Fruit fly (Drosophila melanogaster): ENCODE measurements around the gene CG9147.

Gene CG9147

DNA sequence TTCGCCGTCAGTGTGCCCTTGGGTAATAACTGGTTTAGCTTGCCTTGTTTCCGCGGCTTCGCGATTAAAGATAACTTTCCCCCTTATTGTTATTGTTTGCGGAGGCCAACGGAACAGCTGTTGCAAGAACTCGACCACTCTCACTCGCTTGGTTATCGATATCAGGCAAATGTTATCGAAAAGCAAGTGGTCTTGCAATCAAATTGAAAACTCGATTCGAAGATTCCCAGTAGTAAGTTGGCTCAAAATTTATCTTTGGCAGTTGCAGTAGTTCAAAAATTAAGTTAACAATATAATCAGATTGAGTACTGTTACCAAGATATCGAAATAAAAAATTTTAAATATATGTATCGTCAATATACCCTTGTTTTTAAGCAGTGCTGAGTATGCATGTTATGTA, at the start of gene CG9147, which contains the start of gene Fbw5:
Gene CG9147 (plus strand): TSS at position 175 of the 400 bp plus-strand sequence.
Gene Fbw5 (minus strand): TSS at position 131 of the 400 bp plus-strand sequence.
- TF ChIP-seq pad (GFP tag; optimal IDR thresholded peaks at IDR 0.05), result peak; percentile 88
- TF ChIP-seq CG7101 (tag; optimal IDR thresholded peaks at IDR 0.05), result peak; percentile 99
- TF ChIP-seq CG5204 (GFP tag; optimal IDR thresholded peaks at IDR 0.05), result no peak
- TF ChIP-seq CG12768 (GFP tag; optimal IDR thresholded peaks at IDR 0.05), result peak; percentile 97
- TF ChIP-seq cnc (optimal IDR thresholded peaks at IDR 0.05), result no peak
- TF ChIP-seq CG11617 (GFP tag; optimal IDR thresholded peaks at IDR 0.05), result peak; percentile 93
- TF ChIP-seq toe (GFP tag; optimal IDR thresholded peaks at IDR 0.05), result peak; percentile 54
- peak; percentile 99 for TF ChIP-seq bab1 (GFP tag; optimal IDR thresholded peaks at IDR 0.05)
- peak; percentile 95 for TF ChIP-seq Crg-1 (GFP tag; optimal IDR thresholded peaks at IDR 0.05)
- peak; percentile 67 for TF ChIP-seq Clk (GFP tag; optimal IDR thresholded peaks at IDR 0.05)
- TF ChIP-seq CG14711 (tag; optimal IDR thresholded peaks at IDR 0.05), result peak; percentile 98
- TF ChIP-seq Hr96 (GFP tag; optimal IDR thresholded peaks at IDR 0.05), result peak; percentile 87
- peak; percentile 71 for TF ChIP-seq CG1620 (GFP tag; optimal IDR thresholded peaks at IDR 0.05)
- peak; percentile 99 for TF ChIP-seq CG33017 (tag; optimal IDR thresholded peaks at IDR 0.05)
- TF ChIP-seq Mnt (GFP tag; optimal IDR thresholded peaks at IDR 0.05), result peak; percentile 78
- TF ChIP-seq ovo (GFP tag; optimal IDR thresholded peaks at IDR 0.05), result no peak
- TF ChIP-seq kay (GFP tag; ENCODE audit: borderline replicate concordance), result no peak
- TF ChIP-seq CG7045 (GFP tag; optimal IDR thresholded peaks at IDR 0.05), result peak; percentile 89
- peak; percentile 85 for TF ChIP-seq cic (GFP tag; optimal IDR thresholded peaks at IDR 0.05)
- peak; percentile 88 for TF ChIP-seq tj (GFP tag; optimal IDR thresholded peaks at IDR 0.05)

DNA sequence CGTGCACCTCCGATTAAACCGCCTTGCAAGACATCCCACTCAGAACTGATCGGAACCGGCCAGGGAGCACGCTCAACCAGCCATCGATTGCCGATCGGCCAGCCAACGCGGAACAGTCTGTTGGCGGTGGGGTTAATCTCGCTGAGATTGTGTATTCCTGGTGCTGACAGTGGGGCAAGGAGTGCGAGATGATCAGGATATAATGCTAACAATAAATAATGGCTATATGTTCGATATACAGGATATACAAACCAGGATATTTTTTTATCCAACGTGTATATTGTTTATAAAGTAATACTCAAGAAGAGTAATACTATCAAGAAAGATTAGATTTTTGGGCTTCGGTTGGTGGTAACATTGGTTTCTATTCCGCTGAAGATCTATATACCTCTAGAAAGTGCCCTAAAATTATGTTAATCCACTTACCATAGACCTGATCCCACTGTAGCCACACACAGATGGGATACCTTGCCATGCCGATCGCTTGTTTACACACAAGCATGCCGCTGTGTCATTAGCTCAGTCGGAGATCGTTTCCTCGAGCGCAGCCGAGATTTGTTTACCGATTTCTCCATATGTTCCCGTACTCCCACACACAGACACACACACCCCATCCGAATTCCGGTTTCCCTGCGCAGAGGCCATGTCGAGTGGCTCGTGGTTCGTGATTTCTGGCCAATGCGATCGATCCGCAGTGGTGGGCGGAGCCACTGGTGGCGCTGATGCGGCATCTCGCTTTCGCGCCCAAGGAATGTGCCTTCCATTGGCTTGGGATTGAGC, 46.3 kb upstream of the CG9147 start, which contains the start of gene H2.0:
Gene H2.0 (minus strand): TSS at position 51 of the 780 bp plus-strand sequence.
- TF ChIP-seq bab1 (GFP tag; optimal IDR thresholded peaks at IDR 0.05) (no peak), CG11617 (GFP tag; optimal IDR thresholded peaks at IDR 0.05) (no peak), CG33017 (tag; optimal IDR thresholded peaks at IDR 0.05) (no peak), Clk (GFP tag; optimal IDR thresholded peaks at IDR 0.05) (no peak), tj (GFP tag; optimal IDR thresholded peaks at IDR 0.05) (no peak), CG1620 (GFP tag; optimal IDR thresholded peaks at IDR 0.05) (no peak), cnc (optimal IDR thresholded peaks at IDR 0.05) (no peak), CG7045 (GFP tag; optimal IDR thresholded peaks at IDR 0.05) (no peak), CG5204 (GFP tag; optimal IDR thresholded peaks at IDR 0.05) (no peak), Crg-1 (GFP tag; optimal IDR thresholded peaks at IDR 0.05) (no peak), Hr96 (GFP tag; optimal IDR thresholded peaks at IDR 0.05) (no peak), CG7101 (tag; optimal IDR thresholded peaks at IDR 0.05) (no peak), toe (GFP tag; optimal IDR thresholded peaks at IDR 0.05) (no peak)

DNA sequence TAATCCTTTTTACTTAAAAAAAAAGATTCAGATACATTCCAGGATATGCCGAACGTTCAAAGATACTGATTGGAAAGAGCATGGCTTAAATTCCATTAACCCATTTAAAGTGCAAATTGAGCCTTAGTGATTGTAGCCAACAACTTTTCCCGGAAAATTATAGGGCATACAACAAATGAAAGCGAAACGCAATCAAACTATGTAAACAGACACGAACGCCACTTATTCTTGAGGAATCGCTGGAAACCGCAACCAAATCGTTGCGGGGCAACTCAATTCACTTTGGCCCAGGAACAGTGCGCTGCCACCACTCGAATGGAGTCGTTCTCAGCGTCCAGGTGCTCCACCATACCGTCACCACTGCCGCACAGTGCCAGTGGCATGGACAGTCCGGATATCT, 45.3 kb upstream of the CG9147 start, which contains the start of gene CG13996:
Gene CG13996 (plus strand): TSS at position 301 of the 400 bp plus-strand sequence.
- no peak for TF ChIP-seq Mnt (GFP tag; optimal IDR thresholded peaks at IDR 0.05)
- no peak for TF ChIP-seq Hr96 (GFP tag; optimal IDR thresholded peaks at IDR 0.05)
- TF ChIP-seq CG1620 (GFP tag; optimal IDR thresholded peaks at IDR 0.05), result no peak
- no peak for TF ChIP-seq Clk (GFP tag; optimal IDR thresholded peaks at IDR 0.05)
- TF ChIP-seq CG5204 (GFP tag; optimal IDR thresholded peaks at IDR 0.05), result no peak

DNA sequence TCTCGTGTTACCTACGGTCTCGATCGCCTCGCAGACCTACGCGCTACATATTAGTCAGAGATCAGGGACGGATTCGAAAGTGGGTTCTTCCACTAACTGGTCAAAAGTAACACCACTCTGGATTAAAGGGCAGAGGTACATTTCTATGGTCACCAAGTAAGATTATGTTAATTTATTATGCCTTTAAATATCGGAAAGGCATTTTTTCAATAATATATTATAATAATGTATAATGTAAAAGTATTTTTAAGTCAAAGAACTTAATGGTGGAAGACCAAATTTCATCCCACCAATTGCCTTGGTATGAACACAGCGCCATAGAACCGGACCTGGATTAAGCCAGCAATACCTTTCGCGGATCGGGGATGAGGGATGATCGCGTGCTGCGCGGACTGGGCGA, 43.0 kb upstream of the CG9147 start:
- no peak for TF ChIP-seq bab1 (GFP tag; optimal IDR thresholded peaks at IDR 0.05)
- no peak for TF ChIP-seq CG7045 (GFP tag; optimal IDR thresholded peaks at IDR 0.05)
- TF ChIP-seq cnc (optimal IDR thresholded peaks at IDR 0.05), result no peak
- TF ChIP-seq cic (GFP tag; optimal IDR thresholded peaks at IDR 0.05), result no peak
- no peak for TF ChIP-seq ovo (GFP tag; optimal IDR thresholded peaks at IDR 0.05)
- TF ChIP-seq toe (GFP tag; optimal IDR thresholded peaks at IDR 0.05), result no peak
- no peak for TF ChIP-seq CG7101 (tag; optimal IDR thresholded peaks at IDR 0.05)
- TF ChIP-seq tj (GFP tag; optimal IDR thresholded peaks at IDR 0.05), result no peak
- TF ChIP-seq CG11617 (GFP tag; optimal IDR thresholded peaks at IDR 0.05), result no peak
- TF ChIP-seq CG12768 (GFP tag; optimal IDR thresholded peaks at IDR 0.05), result no peak
- no peak for TF ChIP-seq kay (GFP tag; ENCODE audit: borderline replicate concordance)
- no peak for TF ChIP-seq CG14711 (tag; optimal IDR thresholded peaks at IDR 0.05)
- no peak for TF ChIP-seq CG33017 (tag; optimal IDR thresholded peaks at IDR 0.05)

DNA sequence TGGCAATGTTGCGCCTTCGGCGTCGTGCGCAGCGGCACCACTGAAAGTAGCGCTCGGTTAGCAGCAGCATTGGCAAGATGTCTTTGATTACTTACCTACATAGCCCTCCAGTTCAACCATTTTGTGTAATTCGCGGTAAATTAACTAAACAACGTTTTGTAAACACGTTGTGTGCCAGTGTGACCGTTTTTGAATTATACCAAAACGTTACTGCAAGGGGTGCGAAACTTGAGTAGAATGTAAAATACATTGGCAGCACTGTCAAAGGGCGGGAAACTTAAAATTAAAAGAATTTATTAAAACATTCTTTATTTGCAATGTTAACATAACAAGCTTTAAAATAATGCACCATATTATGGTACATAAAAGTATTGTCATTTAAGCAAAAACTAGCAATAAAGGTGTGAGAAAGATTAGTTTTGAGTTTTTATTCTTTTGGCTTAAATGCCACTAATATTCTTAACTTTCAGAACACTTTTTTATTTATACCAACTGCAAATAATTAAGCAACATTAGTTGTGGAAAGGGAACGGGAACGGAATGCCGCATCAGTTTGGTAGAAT, 41.4 kb upstream of the CG9147 start, which contains the start of gene CG9107:
Gene CG9107 (minus strand): TSS at position 195 of the 563 bp plus-strand sequence.
- TF ChIP-seq CG7101 (tag; optimal IDR thresholded peaks at IDR 0.05) (no peak), Mnt (GFP tag; optimal IDR thresholded peaks at IDR 0.05) (peak; percentile 54)

DNA sequence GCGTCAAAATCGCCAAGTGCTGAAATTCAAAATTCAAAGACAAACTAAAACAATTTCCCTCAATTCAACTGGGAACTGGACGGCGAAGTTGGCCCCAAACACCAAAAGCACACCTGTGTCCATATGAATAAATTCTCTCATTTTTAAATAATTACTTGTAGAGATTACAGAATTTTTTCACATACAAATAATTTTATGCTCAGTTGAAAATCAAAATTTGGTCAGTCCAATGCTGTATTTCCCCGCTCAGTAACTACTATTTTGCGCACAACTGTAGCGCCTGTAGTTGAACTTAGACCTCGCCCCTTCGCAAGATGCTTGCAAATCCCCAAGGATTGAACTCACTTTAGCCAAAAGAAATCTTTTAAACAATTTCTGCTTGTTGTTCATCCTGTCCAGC, 37.1 kb upstream of the CG9147 start:
- no peak for TF ChIP-seq pad (GFP tag; optimal IDR thresholded peaks at IDR 0.05)
- no peak for TF ChIP-seq toe (GFP tag; optimal IDR thresholded peaks at IDR 0.05)
- TF ChIP-seq CG1620 (GFP tag; optimal IDR thresholded peaks at IDR 0.05), result no peak
- no peak for TF ChIP-seq kay (GFP tag; ENCODE audit: borderline replicate concordance)
- no peak for TF ChIP-seq cic (GFP tag; optimal IDR thresholded peaks at IDR 0.05)
- no peak for TF ChIP-seq CG5204 (GFP tag; optimal IDR thresholded peaks at IDR 0.05)
- no peak for TF ChIP-seq Mnt (GFP tag; optimal IDR thresholded peaks at IDR 0.05)
- no peak for TF ChIP-seq cnc (optimal IDR thresholded peaks at IDR 0.05)
- no peak for TF ChIP-seq CG7101 (tag; optimal IDR thresholded peaks at IDR 0.05)
